Worm (Caenorhabditis elegans) whole organism, mixed stage, embryonic: Measurements from ENCODE around the gene F12E12.6.

ENCODE experiments used
- M03D4.4 ChIP-seq: sonication (generic microtip); optimal IDR thresholded peaks from 2 replicates; lab custom pipeline; 2017; ENCODE audit warnings: mild to moderate bottlenecking, missing genetic modification characterization, missing compliant biosample characterization
- bed-3 ChIP-seq: fragments of 200-800 bp; sonication (Bioruptor generic); optimal IDR thresholded peaks from 3 replicates; lab custom pipeline; 2018; ENCODE audit warnings: mild to moderate bottlenecking, missing genetic modification characterization, moderate library complexity, missing compliant biosample characterization
- blmp-1 ChIP-seq: fragments of 150-350 bp; optimal IDR thresholded peaks from 2 replicates; lab custom pipeline; 2014; ENCODE audit warnings: missing biosample characterization, missing genetic modification characterization
- ceh-39 ChIP-seq: fragments of 150-350 bp; optimal IDR thresholded peaks from 2 replicates; lab custom pipeline; 2014; ENCODE audit warnings: missing biosample characterization, missing genetic modification characterization
- ceh-43 ChIP-seq: fragments of 200-800 bp; sonication (Bioruptor generic); optimal IDR thresholded peaks from 2 replicates; lab custom pipeline; 2018; ENCODE audit warnings: mild to moderate bottlenecking, missing genetic modification characterization, moderate library complexity, missing compliant biosample characterization
- ceh-83 ChIP-seq: fragments of 200-800 bp; sonication (Bioruptor generic); optimal IDR thresholded peaks from 2 replicates; lab custom pipeline; 2018; ENCODE audit warnings: mild to moderate bottlenecking, missing genetic modification characterization, missing compliant biosample characterization
- ces-1 ChIP-seq: fragments of 150-350 bp; optimal IDR thresholded peaks from 2 replicates; lab custom pipeline; 2014; ENCODE audit warnings: missing biosample characterization, missing genetic modification reagents, missing genetic modification characterization
- cnd-1 ChIP-seq: fragments of 200-800 bp; sonication (Bioruptor generic); optimal IDR thresholded peaks from 2 replicates; lab custom pipeline; 2018; ENCODE audit warnings: mild to moderate bottlenecking, missing genetic modification characterization, missing compliant biosample characterization
- drap-1 ChIP-seq: fragments of 200-800 bp; sonication (Bioruptor generic); optimal IDR thresholded peaks from 3 replicates; lab custom pipeline; 2018; ENCODE audit warnings: mild to moderate bottlenecking, missing genetic modification characterization, missing compliant biosample characterization
- elt-1 ChIP-seq: sonication (generic microtip); optimal IDR thresholded peaks from 2 replicates; lab custom pipeline; 2017; ENCODE audit warnings: missing genetic modification characterization, mild to moderate bottlenecking, missing compliant biosample characterization, antibody characterized with exemption, moderate library complexity, borderline replicate concordance; ENCODE audit not compliant: insufficient read depth
- elt-3 ChIP-seq: fragments of 150-350 bp; optimal IDR thresholded peaks from 2 replicates; lab custom pipeline; 2014; ENCODE audit warnings: missing biosample characterization, missing genetic modification characterization
- flh-1 ChIP-seq: fragments of 200-800 bp; sonication (Bioruptor generic); optimal IDR thresholded peaks from 2 replicates; lab custom pipeline; 2018; ENCODE audit warnings: mild to moderate bottlenecking, missing genetic modification characterization, moderate library complexity, missing compliant biosample characterization
- ham-2 ChIP-seq: fragments of 200-800 bp; sonication (Bioruptor generic); optimal IDR thresholded peaks from 2 replicates; lab custom pipeline; 2018; ENCODE audit warnings: mild to moderate bottlenecking, missing genetic modification characterization, missing compliant biosample characterization
- hlh-1 ChIP-seq: fragments of 150-350 bp; optimal IDR thresholded peaks from 2 replicates; lab custom pipeline; 2014; ENCODE audit warnings: missing biosample characterization, missing genetic modification reagents, missing genetic modification characterization
- lin-13 ChIP-seq: fragments of 150-350 bp; optimal IDR thresholded peaks from 2 replicates; lab custom pipeline; 2014; ENCODE audit warnings: missing biosample characterization, missing genetic modification characterization
- lin-32 ChIP-seq: fragments of 200-800 bp; sonication (Bioruptor generic); optimal IDR thresholded peaks from 2 replicates; lab custom pipeline; 2018; ENCODE audit warnings: mild to moderate bottlenecking, missing genetic modification characterization, missing compliant biosample characterization
- lsy-2 ChIP-seq: fragments of 150-350 bp; optimal IDR thresholded peaks from 2 replicates; lab custom pipeline; 2014; ENCODE audit warnings: missing biosample characterization, missing genetic modification characterization
- mab-5 ChIP-seq: fragments of 150-350 bp; optimal IDR thresholded peaks from 2 replicates; lab custom pipeline; 2014; ENCODE audit warnings: missing biosample characterization, missing genetic modification characterization
- mls-2 ChIP-seq: sonication (generic microtip); optimal IDR thresholded peaks from 2 replicates; lab custom pipeline; 2016; ENCODE audit warnings: mild to moderate bottlenecking, missing genetic modification characterization, moderate library complexity, missing compliant biosample characterization
- nhr-12 ChIP-seq: fragments of 150-350 bp; optimal IDR thresholded peaks from 2 replicates; lab custom pipeline; 2014; ENCODE audit warnings: missing biosample characterization, missing genetic modification characterization
- nhr-2 ChIP-seq: fragments of 150-350 bp; optimal IDR thresholded peaks from 2 replicates; lab custom pipeline; 2014; ENCODE audit warnings: missing biosample characterization, missing genetic modification characterization
- nhr-28 ChIP-seq: fragments of 150-350 bp; optimal IDR thresholded peaks from 2 replicates; lab custom pipeline; 2014; ENCODE audit warnings: missing biosample characterization, missing genetic modification characterization
- nhr-76 ChIP-seq: sonication (generic microtip); optimal IDR thresholded peaks from 2 replicates; lab custom pipeline; 2017; ENCODE audit warnings: missing biosample characterization, missing genetic modification characterization
- sem-2 ChIP-seq: fragments of 200-800 bp; sonication (Bioruptor generic); optimal IDR thresholded peaks from 2 replicates; lab custom pipeline; 2018; ENCODE audit warnings: mild to moderate bottlenecking, missing genetic modification characterization, missing compliant biosample characterization
- snpc-4 ChIP-seq: fragments of 150-350 bp; optimal IDR thresholded peaks from 2 replicates; lab custom pipeline; 2014; ENCODE audit warnings: missing biosample characterization, missing genetic modification characterization
- sptf-1 ChIP-seq: sonication (generic microtip); optimal IDR thresholded peaks from 2 replicates; lab custom pipeline; 2017; ENCODE audit warnings: mild to moderate bottlenecking, missing genetic modification characterization, moderate library complexity, missing compliant biosample characterization
- unc-120 ChIP-seq: sonication (generic microtip); optimal IDR thresholded peaks from 2 replicates; lab custom pipeline; 2017; ENCODE audit warnings: missing genetic modification characterization, missing compliant biosample characterization; ENCODE audit not compliant: poor library complexity, severe bottlenecking
- unc-39 ChIP-seq: fragments of 150-350 bp; optimal IDR thresholded peaks from 2 replicates; lab custom pipeline; 2014; ENCODE audit warnings: missing biosample characterization, missing genetic modification characterization
- unc-62 ChIP-seq: fragments of 150-350 bp; optimal IDR thresholded peaks from 2 replicates; lab custom pipeline; 2014; ENCODE audit warnings: missing biosample characterization, missing genetic modification reagents, missing genetic modification characterization
- zip-8 ChIP-seq: fragments of 150-350 bp; optimal IDR thresholded peaks from 2 replicates; lab custom pipeline; 2014; ENCODE audit warnings: missing biosample characterization, missing genetic modification characterization
- ztf-11 ChIP-seq: fragments of 150-350 bp; optimal IDR thresholded peaks from 2 replicates; lab custom pipeline; 2014; ENCODE audit warnings: missing biosample characterization, missing genetic modification characterization

The F12E12.6 gene

ce11 chrII:3731723-3732122, 5.0 kb downstream of the F12E12.6 start, which contains the start of the genes sdz-12 and bath-31:
sdz-12 (minus strand) TSS chrII:3731823.
bath-31 (plus strand) TSS chrII:3731973.
- TF ChIP-seq ceh-39 (tag; lab: Kevin White, UChicago): no peak
- no peak for TF ChIP-seq ceh-83 (GFP tag; lab: Kevin White, UChicago)
- no peak for TF ChIP-seq sptf-1 (tag; lab: Kevin White, UChicago)
- no peak for TF ChIP-seq nhr-28 (tag; lab: Kevin White, UChicago)
- TF ChIP-seq blmp-1 (tag; lab: Kevin White, UChicago): no peak
- TF ChIP-seq unc-39: no peak

DNA sequence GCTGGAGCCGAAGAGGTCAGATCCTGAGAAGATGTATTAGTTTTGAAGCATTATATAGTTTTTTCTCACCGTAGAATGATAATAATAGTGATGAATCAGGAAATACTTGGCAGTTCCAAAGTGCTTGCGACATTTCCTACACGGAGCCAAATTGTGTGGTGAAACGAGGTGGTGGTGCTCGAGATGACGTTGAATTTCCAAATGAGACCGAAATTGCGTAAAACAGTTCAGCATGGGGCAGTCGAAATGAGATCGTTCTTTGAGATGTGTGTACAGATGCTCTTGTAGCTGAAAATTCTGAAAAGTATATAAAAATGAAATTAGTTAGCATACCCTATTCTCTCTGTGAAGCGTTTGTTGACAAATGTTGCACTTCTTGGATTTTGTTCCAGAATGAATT, 8.7 kb downstream of the F12E12.6 start, which contains the start of gene C46E10.8:
C46E10.8 (minus strand) TSS at position 101 of the 400 bp plus-strand sequence.
- TF ChIP-seq flh-1 (GFP tag; lab: Kevin White, UChicago): no peak
- TF ChIP-seq nhr-28 (tag; lab: Kevin White, UChicago): no peak
- TF ChIP-seq nhr-12 (tag; lab: Kevin White, UChicago): no peak
- TF ChIP-seq hlh-1 (tag; lab: Kevin White, UChicago): no peak
- no peak for TF ChIP-seq ztf-11 (tag; lab: Kevin White, UChicago)
- no peak for TF ChIP-seq ces-1 (GFP tag; lab: Kevin White, UChicago)
- no peak for TF ChIP-seq blmp-1 (tag; lab: Kevin White, UChicago)
- TF ChIP-seq ceh-83 (GFP tag; lab: Kevin White, UChicago): no peak
- no peak for TF ChIP-seq ham-2
- TF ChIP-seq nhr-76 (tag; lab: Kevin White, UChicago): no peak
- TF ChIP-seq lin-13: no peak
- no peak for TF ChIP-seq M03D4.4
- TF ChIP-seq elt-3 (tag; lab: Kevin White, UChicago): no peak

DNA sequence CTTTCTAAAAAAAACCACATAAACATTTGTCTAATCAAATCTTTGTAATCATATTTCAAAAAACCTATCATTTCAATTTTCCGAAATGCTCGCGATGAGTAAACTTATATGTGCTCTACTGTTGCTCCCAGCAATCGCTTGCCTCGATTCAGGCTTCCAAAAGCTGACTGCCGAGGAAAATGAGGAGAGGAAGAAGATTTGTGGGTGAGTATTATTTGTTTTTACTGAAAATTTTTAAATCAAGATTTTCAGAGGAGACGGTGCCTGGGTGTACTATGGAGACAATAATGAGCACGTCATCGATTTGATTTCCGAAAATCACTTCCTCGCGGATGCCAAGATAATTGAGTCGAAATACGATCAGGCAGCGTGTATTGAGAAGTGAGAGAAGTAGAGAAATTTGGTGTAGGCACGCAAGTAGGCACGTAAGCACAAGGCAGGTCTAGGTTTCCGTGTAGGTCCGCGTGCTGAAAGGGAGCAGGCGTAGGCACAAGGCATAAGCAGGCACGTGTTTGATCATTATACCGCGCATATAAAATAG, 12.5 kb downstream of the F12E12.6 start, which contains the start of gene C46E10.1:
C46E10.1 (plus strand) TSS at position 51 of the 541 bp plus-strand sequence.
- TF ChIP-seq sptf-1 (tag; lab: Kevin White, UChicago) (no peak), snpc-4 (no peak)

- TF ChIP-seq lin-13 (no peak), ces-1 (GFP tag; lab: Kevin White, UChicago) (no peak), sptf-1 (tag; lab: Kevin White, UChicago) (no peak), unc-120 (tag; lab: Kevin White, UChicago) (no peak), ceh-43 (GFP tag; lab: Kevin White, UChicago) (no peak)
These were observed 15.7 kb downstream of the F12E12.6 start, which contains the start of gene C46E10.3 for ce11 chrII:3721016-3721415. C46E10.3 (plus strand) TSS chrII:3721316.

DNA sequence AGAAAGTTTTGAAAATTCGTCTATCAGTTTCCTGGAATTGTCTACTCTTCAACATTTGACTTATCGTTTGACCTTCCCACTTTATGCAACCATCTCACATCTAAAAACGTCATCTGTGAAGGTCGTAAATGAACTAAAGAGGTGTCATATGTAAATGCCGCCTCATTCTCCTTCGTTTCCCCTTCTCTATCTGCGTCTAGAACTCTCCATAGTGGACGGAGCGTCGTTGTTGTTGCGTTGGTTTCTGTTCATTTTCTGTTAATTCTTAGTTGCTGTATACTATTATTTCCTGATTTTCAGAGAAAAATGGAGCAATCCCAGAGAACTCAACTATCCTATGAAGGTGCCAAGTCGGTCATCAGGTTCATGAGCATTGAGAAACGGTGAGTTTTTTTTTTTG, 19.8 kb downstream of the F12E12.6 start, which contains the start of gene fbxc-52:
fbxc-52 (plus strand) TSS at position 301 of the 400 bp plus-strand sequence.
- TF ChIP-seq ham-2 (no peak), lsy-2 (tag; lab: Kevin White, UChicago) (no peak), lin-13 (no peak), nhr-28 (tag; lab: Kevin White, UChicago) (no peak), hlh-1 (tag; lab: Kevin White, UChicago) (no peak), sem-2 (GFP tag; lab: Kevin White, UChicago) (no peak), unc-62 (no peak), ces-1 (GFP tag; lab: Kevin White, UChicago) (no peak)

DNA sequence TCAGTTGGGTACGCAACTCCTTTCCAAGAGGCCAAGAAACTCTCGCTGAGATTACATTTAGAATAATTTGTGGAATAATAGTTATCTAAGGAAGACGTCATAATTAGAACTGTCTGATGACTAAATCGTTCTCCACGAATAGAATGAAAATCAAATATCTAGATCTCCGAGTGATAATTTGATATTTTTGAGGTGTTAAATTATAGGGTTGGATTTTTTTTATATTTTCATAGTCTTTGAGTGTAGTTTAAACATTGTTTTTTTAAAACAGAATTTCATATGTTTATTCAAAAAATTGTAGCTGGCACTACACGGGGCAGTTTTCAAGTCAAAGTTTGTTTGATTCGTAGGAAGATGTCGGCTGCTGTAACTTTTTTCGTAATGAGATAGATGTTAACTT, 20.3 kb downstream of the F12E12.6 start, which contains the start of gene srh-99:
srh-99 (minus strand) TSS at position 101 of the 400 bp plus-strand sequence.
- TF ChIP-seq ham-2: no peak
- TF ChIP-seq ceh-39 (tag; lab: Kevin White, UChicago): no peak
- TF ChIP-seq lin-13: no peak
- TF ChIP-seq flh-1 (GFP tag; lab: Kevin White, UChicago): no peak
- no peak for TF ChIP-seq nhr-12 (tag; lab: Kevin White, UChicago)
- no peak for TF ChIP-seq ceh-83 (GFP tag; lab: Kevin White, UChicago)
- TF ChIP-seq elt-1: no peak
- no peak for TF ChIP-seq sem-2 (GFP tag; lab: Kevin White, UChicago)
- TF ChIP-seq nhr-2 (tag; lab: Kevin White, UChicago): no peak
- no peak for TF ChIP-seq zip-8
- TF ChIP-seq blmp-1 (tag; lab: Kevin White, UChicago): no peak
- no peak for TF ChIP-seq lin-32 (GFP tag; lab: Kevin White, UChicago)

DNA sequence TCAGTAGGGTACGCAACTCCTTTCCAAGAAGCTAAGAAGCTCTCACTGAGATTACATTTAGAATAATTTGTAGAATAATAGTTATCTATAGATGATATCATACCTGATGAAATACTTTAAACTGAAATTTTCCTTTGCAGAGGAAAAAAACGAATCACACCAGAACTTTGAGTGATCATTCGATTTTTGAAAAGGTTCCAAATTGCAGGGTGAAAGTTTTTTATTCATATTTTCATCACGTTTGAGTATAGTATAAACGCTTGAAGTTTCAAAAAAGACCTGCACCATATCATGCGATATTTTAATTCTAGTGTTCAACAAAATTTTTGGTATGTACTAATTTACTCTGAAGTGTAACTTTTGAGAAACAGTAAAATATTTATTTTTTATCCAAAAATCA, 22.1 kb downstream of the F12E12.6 start, which contains the start of gene srh-100:
srh-100 (minus strand) TSS at position 101 of the 400 bp plus-strand sequence.
- TF ChIP-seq mls-2 (tag; lab: Kevin White, UChicago) (no peak), lsy-2 (tag; lab: Kevin White, UChicago) (no peak), nhr-76 (tag; lab: Kevin White, UChicago) (no peak), bed-3 (GFP tag; lab: Kevin White, UChicago) (no peak), drap-1 (no peak), mab-5 (tag; lab: Kevin White, UChicago) (no peak), nhr-28 (tag; lab: Kevin White, UChicago) (no peak), unc-62 (no peak), ztf-11 (tag; lab: Kevin White, UChicago) (no peak), nhr-12 (tag; lab: Kevin White, UChicago) (no peak), ceh-43 (GFP tag; lab: Kevin White, UChicago) (no peak), lin-13 (no peak), cnd-1 (no peak), flh-1 (GFP tag; lab: Kevin White, UChicago) (no peak), ceh-83 (GFP tag; lab: Kevin White, UChicago) (no peak), sem-2 (GFP tag; lab: Kevin White, UChicago) (no peak), hlh-1 (tag; lab: Kevin White, UChicago) (no peak), unc-120 (tag; lab: Kevin White, UChicago) (no peak), ham-2 (no peak)
- TF ChIP-seq, all 35 proteins: peak for 0
